Worm (Caenorhabditis elegans) whole organism, late embryonic: ENCODE measurements around the gene ugt-49.

Source experiments
- K02D7.2 ChIP-seq: sonication (generic microtip); optimal IDR thresholded peaks from 2 replicates; lab custom pipeline; 2017; ENCODE audit warnings: mild to moderate bottlenecking, missing genetic modification characterization, missing compliant biosample characterization
- ahr-1 ChIP-seq: sonication (generic microtip); optimal IDR thresholded peaks from 2 replicates; lab custom pipeline; 2016; ENCODE audit warnings: missing genetic modification characterization, missing compliant biosample characterization
- ama-1 ChIP-seq: fragments of 150-350 bp; optimal IDR thresholded peaks from 2 replicates; lab custom pipeline; 2014
- ceh-19 ChIP-seq: fragments of 200-800 bp; sonication (Bioruptor generic); optimal IDR thresholded peaks from 2 replicates; lab custom pipeline; 2018; ENCODE audit warnings: mild to moderate bottlenecking, missing genetic modification characterization, missing compliant biosample characterization
- ceh-22 ChIP-seq: sonication (generic microtip); optimal IDR thresholded peaks from 2 replicates; lab custom pipeline; 2017; ENCODE audit warnings: missing biosample characterization, missing genetic modification characterization
- dmd-4 ChIP-seq: sonication (generic microtip); optimal IDR thresholded peaks from 2 replicates; lab custom pipeline; 2016; ENCODE audit warnings: borderline replicate concordance, missing genetic modification characterization, missing compliant biosample characterization
- hlh-30 ChIP-seq: sonication (generic microtip); optimal IDR thresholded peaks from 2 replicates; lab custom pipeline; 2017; ENCODE audit warnings: antibody characterized with exemption, missing genetic modification characterization, missing compliant biosample characterization; ENCODE audit not compliant: insufficient read depth
- hlh-8 ChIP-seq: sonication (generic microtip); optimal IDR thresholded peaks from 2 replicates; lab custom pipeline; 2016; ENCODE audit warnings: missing genotype, missing genetic modification characterization, missing compliant biosample characterization
- pha-4 ChIP-seq: fragments of 150-350 bp; optimal IDR thresholded peaks from 2 replicates; lab custom pipeline; 2018; ENCODE audit warnings: missing biosample characterization, missing genetic modification reagents, missing genetic modification characterization
- pqm-1 ChIP-seq: sonication (generic microtip); optimal IDR thresholded peaks from 2 replicates; lab custom pipeline; 2016; ENCODE audit warnings: missing genetic modification characterization, missing compliant biosample characterization
- syd-9 ChIP-seq: sonication (generic microtip); optimal IDR thresholded peaks from 2 replicates; lab custom pipeline; 2016; ENCODE audit warnings: mild to moderate bottlenecking, missing genetic modification characterization, moderate library complexity, missing compliant biosample characterization
- tbx-2 ChIP-seq: sonication (generic microtip); optimal IDR thresholded peaks from 2 replicates; lab custom pipeline; 2016; ENCODE audit warnings: missing genetic modification characterization, missing compliant biosample characterization
- ttx-3 ChIP-seq: sonication (generic microtip); optimal IDR thresholded peaks from 2 replicates; lab custom pipeline; 2016; ENCODE audit warnings: missing genetic modification reagents, missing genetic modification characterization, missing compliant biosample characterization
- unc-86 ChIP-seq: sonication (generic microtip); optimal IDR thresholded peaks from 2 replicates; lab custom pipeline; 2016; ENCODE audit warnings: missing genetic modification characterization, missing compliant biosample characterization

DNA sequence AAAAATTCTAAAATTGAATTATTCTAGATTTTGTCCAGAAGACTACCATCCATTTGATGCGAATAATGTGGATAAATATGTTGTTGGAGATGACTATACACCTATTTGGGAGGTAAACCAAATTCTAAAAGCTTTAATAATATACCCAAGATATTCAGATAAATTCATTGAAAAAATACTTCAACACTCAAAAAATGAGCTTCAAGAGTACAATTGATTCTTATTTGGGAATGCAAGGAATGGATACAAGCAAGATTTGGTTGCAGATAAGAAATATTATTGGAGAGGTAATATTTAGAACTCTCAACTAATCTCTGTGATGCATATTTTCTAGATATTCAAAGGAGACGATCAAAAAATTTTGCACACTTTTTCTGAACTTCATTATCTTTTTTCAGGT, 11.9 kb upstream of the ugt-49 start:
- no peak for TF ChIP-seq ama-1
- no peak for TF ChIP-seq pqm-1 (tag; lab: Kevin White, UChicago)
- TF ChIP-seq syd-9 (tag; lab: Kevin White, UChicago) = no peak
- no peak for TF ChIP-seq pha-4 (tag; lab: Kevin White, UChicago)
- no peak for TF ChIP-seq dmd-4 (tag; lab: Kevin White, UChicago)
- no peak for TF ChIP-seq ahr-1 (tag; lab: Kevin White, UChicago)
- no peak for TF ChIP-seq ttx-3 (tag; lab: Kevin White, UChicago)
- no peak for TF ChIP-seq ceh-22 (tag; lab: Kevin White, UChicago)
- no peak for TF ChIP-seq K02D7.2 (tag; lab: Kevin White, UChicago)
- no peak for TF ChIP-seq ceh-19 (GFP tag; lab: Kevin White, UChicago)
- no peak for TF ChIP-seq hlh-30
- TF ChIP-seq unc-86 (tag; lab: Kevin White, UChicago) = no peak
- no peak for TF ChIP-seq hlh-8 (tag; lab: Kevin White, UChicago)
- TF ChIP-seq tbx-2 = no peak
